Fruit fly (Drosophila melanogaster) whole organism, embryonic: ENCODE results near the gene CG15343.

Source experiments
- Adf1 ChIP-seq: fragments of 200-800 bp; sonication (Bioruptor generic); IDR thresholded peaks from 2 replicates; pipeline ENCODE4 v1.3.6; 2022; ENCODE audit warnings: missing biosample characterization, missing genetic modification characterization
- CG10366 ChIP-seq: fragments of 200-800 bp; sonication (Bioruptor generic); IDR thresholded peaks from 2 replicates; pipeline ENCODE4 v1.3.6; 2022; ENCODE audit warnings: missing biosample characterization, missing genetic modification characterization
- CG11398 ChIP-seq: fragments of 200-800 bp; sonication (Bioruptor generic); optimal IDR thresholded peaks from 2 replicates; lab custom pipeline; 2016; ENCODE audit warnings: missing biosample characterization, missing genetic modification characterization
- CG12744 ChIP-seq: fragments of 200-800 bp; sonication (Bioruptor generic); optimal IDR thresholded peaks from 2 replicates; lab custom pipeline; 2016; ENCODE audit warnings: missing biosample characterization, missing genetic modification characterization
- CG15011 ChIP-seq: fragments of 200-800 bp; sonication (Bioruptor generic); optimal IDR thresholded peaks from 3 replicates; lab custom pipeline; 2018; ENCODE audit warnings: missing biosample characterization, mild to moderate bottlenecking, missing genetic modification characterization
- CG1529 ChIP-seq: fragments of 200-800 bp; sonication (Bioruptor generic); optimal IDR thresholded peaks from 3 replicates; lab custom pipeline; 2018; ENCODE audit warnings: missing biosample characterization, missing genetic modification characterization
- CG1647 ChIP-seq: fragments of 200-800 bp; sonication (Bioruptor generic); optimal IDR thresholded peaks from 3 replicates; lab custom pipeline; 2016; ENCODE audit warnings: missing biosample characterization, missing genetic modification characterization
- CG16813 ChIP-seq: fragments of 200-800 bp; sonication (Bioruptor generic); IDR thresholded peaks from 3 replicates; pipeline ENCODE4 v1.3.6; 2022; ENCODE audit warnings: missing biosample characterization, missing genetic modification characterization; ENCODE audit not compliant: partially characterized antibody
- CG17359 ChIP-seq: fragments of 200-800 bp; sonication (Bioruptor generic); optimal IDR thresholded peaks from 3 replicates; lab custom pipeline; 2018; ENCODE audit warnings: missing biosample characterization, mild to moderate bottlenecking, missing genetic modification characterization, moderate library complexity
- CG18476 ChIP-seq: fragments of 200-800 bp; sonication (Bioruptor generic); optimal IDR thresholded peaks from 2 replicates; lab custom pipeline; 2016; ENCODE audit warnings: missing biosample characterization, mild to moderate bottlenecking, missing genetic modification characterization
- CG18619 ChIP-seq: fragments of 200-800 bp; sonication (Bioruptor generic); optimal IDR thresholded peaks from 3 replicates; lab custom pipeline; 2017; ENCODE audit warnings: missing biosample characterization, mild to moderate bottlenecking, missing genetic modification characterization
- CG2875 ChIP-seq: fragments of 200-800 bp; sonication (Bioruptor generic); optimal IDR thresholded peaks from 2 replicates; lab custom pipeline; 2017; ENCODE audit warnings: missing biosample characterization, mild to moderate bottlenecking, missing genetic modification characterization, missing genetic modification reagents
- CG32532 ChIP-seq: fragments of 200-800 bp; sonication (Bioruptor generic); IDR thresholded peaks from 2 replicates; pipeline ENCODE4 v1.3.6; 2022; ENCODE audit warnings: missing biosample characterization, missing genetic modification characterization
- CG3407 ChIP-seq: fragments of 200-800 bp; sonication (Bioruptor generic); optimal IDR thresholded peaks from 2 replicates; lab custom pipeline; 2018; ENCODE audit warnings: missing biosample characterization, mild to moderate bottlenecking, missing genetic modification characterization
- CG4707 ChIP-seq: fragments of 200-800 bp; sonication (Bioruptor generic); optimal IDR thresholded peaks from 2 replicates; lab custom pipeline; 2018; ENCODE audit warnings: missing biosample characterization, mild to moderate bottlenecking, missing genetic modification characterization, moderate library complexity
- CG5953 ChIP-seq: fragments of 200-800 bp; sonication (Bioruptor generic); IDR thresholded peaks from 2 replicates; pipeline ENCODE4 v1.3.6; 2022; ENCODE audit warnings: missing biosample characterization, missing genetic modification characterization
- CG6254 ChIP-seq: fragments of 200-800 bp; sonication (Bioruptor generic); optimal IDR thresholded peaks from 3 replicates; lab custom pipeline; 2017; ENCODE audit warnings: mild to moderate bottlenecking, missing biosample characterization, missing genetic modification reagents, missing genetic modification characterization
- CG7928 ChIP-seq: fragments of 200-800 bp; sonication (Bioruptor generic); optimal IDR thresholded peaks from 2 replicates; lab custom pipeline; 2017; ENCODE audit warnings: missing biosample characterization, mild to moderate bottlenecking, missing genetic modification characterization
- CG8388 ChIP-seq: fragments of 200-800 bp; sonication (Bioruptor generic); optimal IDR thresholded peaks from 2 replicates; lab custom pipeline; 2019; ENCODE audit warnings: missing biosample characterization, mild to moderate bottlenecking, missing genetic modification characterization, moderate library complexity
- CG9609 ChIP-seq: fragments of 200-800 bp; sonication (Bioruptor generic); optimal IDR thresholded peaks from 3 replicates; lab custom pipeline; 2016; ENCODE audit warnings: missing biosample characterization, missing genetic modification characterization
- CG9727 ChIP-seq: fragments of 200-800 bp; sonication (Bioruptor generic); optimal IDR thresholded peaks from 3 replicates; lab custom pipeline; 2017; ENCODE audit warnings: missing biosample characterization, mild to moderate bottlenecking, missing genetic modification characterization
- E2f2 ChIP-seq: fragments of 200-800 bp; sonication (Bioruptor generic); IDR thresholded peaks from 2 replicates; pipeline ENCODE4 v1.3.6; 2022; ENCODE audit warnings: missing biosample characterization, missing genetic modification characterization
- ERR ChIP-seq: fragments of 200-800 bp; sonication (Bioruptor generic); optimal IDR thresholded peaks from 2 replicates; lab custom pipeline; 2016; ENCODE audit warnings: missing biosample characterization, missing genetic modification characterization
- Elba2 ChIP-seq: fragments of 200-800 bp; sonication (Bioruptor generic); optimal IDR thresholded peaks from 3 replicates; lab custom pipeline; 2016; ENCODE audit warnings: missing biosample characterization, missing genetic modification characterization
- Hr39 ChIP-seq: fragments of >200 bp; optimal IDR thresholded peaks from 2 replicates; lab custom pipeline; 2017
- Kr ChIP-seq: fragments of 200-800 bp; sonication (Bioruptor generic); optimal IDR thresholded peaks from 2 replicates; lab custom pipeline; 2017; ENCODE audit warnings: missing biosample characterization, mild to moderate bottlenecking, missing genetic modification characterization
- MTF-1 ChIP-seq: fragments of 200-800 bp; sonication (Bioruptor generic); optimal IDR thresholded peaks from 2 replicates; lab custom pipeline; 2018; ENCODE audit warnings: missing biosample characterization, mild to moderate bottlenecking, missing genetic modification characterization, borderline replicate concordance
- Max ChIP-seq: fragments of 200-800 bp; sonication (Bioruptor generic); optimal IDR thresholded peaks from 2 replicates; lab custom pipeline; 2016; ENCODE audit warnings: missing biosample characterization, mild to moderate bottlenecking, missing genetic modification characterization
- Med ChIP-seq: fragments of 200-800 bp; sonication (Bioruptor generic); peaks from one replicate; lab custom pipeline; 2016; ENCODE audit warnings: missing biosample characterization, missing genetic modification characterization, mild to moderate bottlenecking, inconsistent platforms, moderate library complexity
- Mes4 ChIP-seq: fragments of 200-800 bp; sonication (Bioruptor generic); optimal IDR thresholded peaks from 2 replicates; lab custom pipeline; 2016; ENCODE audit warnings: missing biosample characterization, missing genetic modification characterization
- Mrtf ChIP-seq: fragments of 200-800 bp; sonication (Bioruptor generic); IDR thresholded peaks from 3 replicates; pipeline ENCODE4 v1.3.6; 2022; ENCODE audit warnings: missing biosample characterization, missing genetic modification characterization
- NFAT ChIP-seq: fragments of 200-800 bp; sonication (Bioruptor generic); IDR thresholded peaks from 2 replicates; pipeline ENCODE4 v1.3.6; 2022; ENCODE audit warnings: missing biosample characterization, missing genetic modification characterization
- Nf-YA ChIP-seq: fragments of 200-800 bp; sonication (Bioruptor generic); IDR thresholded peaks from 2 replicates; pipeline ENCODE4 v1.3.6; 2022; ENCODE audit warnings: missing biosample characterization, missing genetic modification characterization
- Rx ChIP-seq: fragments of 200-800 bp; sonication (Bioruptor generic); IDR thresholded peaks from 2 replicates; pipeline ENCODE4 v1.3.6; 2022; ENCODE audit warnings: missing biosample characterization, missing genetic modification characterization
- Ssrp ChIP-seq: fragments of 200-800 bp; sonication (Bioruptor generic); optimal IDR thresholded peaks from 2 replicates; lab custom pipeline; 2018; ENCODE audit warnings: missing biosample characterization, mild to moderate bottlenecking, missing genetic modification characterization, moderate library complexity
- aop ChIP-seq: fragments of 200-800 bp; sonication (Bioruptor generic); IDR thresholded peaks from 2 replicates; pipeline ENCODE4 v1.3.6; 2022; ENCODE audit warnings: missing biosample characterization, missing genetic modification characterization
- az2 ChIP-seq: fragments of 200-800 bp; sonication (Bioruptor generic); optimal IDR thresholded peaks from 3 replicates; lab custom pipeline; 2016; ENCODE audit warnings: missing biosample characterization, missing genetic modification characterization
- cato ChIP-seq: fragments of 200-800 bp; sonication (Bioruptor generic); optimal IDR thresholded peaks from 2 replicates; lab custom pipeline; 2016; ENCODE audit warnings: missing biosample characterization, missing genetic modification characterization, borderline replicate concordance
- crp ChIP-seq, 2 experiments: fragments of 200-800 bp; sonication (Bioruptor generic); optimal IDR thresholded peaks; 2 replicates in 1 of 2; 3 replicates in 1 of 2; lab custom pipeline; 2017; ENCODE audit warnings: missing biosample characterization in 2 of 2, missing genetic modification characterization in 2 of 2, mild to moderate bottlenecking in 1 of 2, moderate library complexity in 1 of 2
- eve ChIP-seq, 2 experiments: fragments of >200 bp; optimal IDR thresholded peaks; 2 replicates each; lab custom pipeline; 2017; ENCODE audit warnings: missing biosample characterization in 2 of 2, missing genetic modification characterization in 2 of 2
- gsb ChIP-seq: fragments of 200-800 bp; sonication (Bioruptor generic); IDR thresholded peaks from 2 replicates; pipeline ENCODE4 v1.3.6; 2022; ENCODE audit warnings: missing biosample characterization, missing genetic modification characterization
- her ChIP-seq: fragments of 200-800 bp; sonication (Bioruptor generic); optimal IDR thresholded peaks from 2 replicates; lab custom pipeline; 2016; ENCODE audit warnings: missing biosample characterization, missing genetic modification characterization
- hkb ChIP-seq, 2 experiments: fragments of 200-800 bp in 1 of 2; fragments of >200 bp in 1 of 2; sonication (Bioruptor generic) in 1 of 2; IDR thresholded peaks in 1 of 2; optimal IDR thresholded peaks in 1 of 2; 2 replicates each; pipeline versions ENCODE4 v1.3.6 to Lab custom; 2017 to 2022; ENCODE audit warnings: missing biosample characterization in 1 of 2, missing genetic modification characterization in 1 of 2
- lov ChIP-seq, 2 experiments: fragments of 200-800 bp in 1 of 2; fragments of >200 bp in 1 of 2; sonication (Bioruptor generic) in 1 of 2; IDR thresholded peaks in 1 of 2; optimal IDR thresholded peaks in 1 of 2; 2 replicates in 1 of 2; 3 replicates in 1 of 2; pipeline versions ENCODE4 v1.3.6 to Lab custom; 2017 to 2022; ENCODE audit warnings: missing biosample characterization in 1 of 2, missing genetic modification characterization in 1 of 2
- nau ChIP-seq: fragments of 200-800 bp; sonication (Bioruptor generic); optimal IDR thresholded peaks from 3 replicates; lab custom pipeline; 2017; ENCODE audit warnings: missing biosample characterization, mild to moderate bottlenecking, missing genetic modification characterization, missing genetic modification reagents
- pnt ChIP-seq: fragments of 200-800 bp; sonication (Bioruptor generic); optimal IDR thresholded peaks from 3 replicates; lab custom pipeline; 2016; ENCODE audit warnings: missing biosample characterization, missing genetic modification characterization
- ssp ChIP-seq: fragments of 200-800 bp; sonication (Bioruptor generic); IDR thresholded peaks from 2 replicates; pipeline ENCODE4 v1.3.6; 2022; ENCODE audit warnings: missing biosample characterization, missing genetic modification characterization
- tio ChIP-seq: fragments of 200-800 bp; sonication (Bioruptor generic); optimal IDR thresholded peaks from 2 replicates; lab custom pipeline; 2017; ENCODE audit warnings: missing biosample characterization, missing genetic modification characterization, inconsistent platforms
- vnd ChIP-seq: fragments of 200-800 bp; sonication (Bioruptor generic); IDR thresholded peaks from 3 replicates; pipeline ENCODE4 v1.3.6; 2022; ENCODE audit warnings: missing biosample characterization, missing genetic modification characterization; ENCODE audit not compliant: partially characterized antibody
- wor ChIP-seq: fragments of 200-800 bp; sonication (Bioruptor generic); IDR thresholded peaks from 2 replicates; pipeline ENCODE4 v1.3.6; 2022; ENCODE audit warnings: missing biosample characterization, missing genetic modification characterization
- zen2 ChIP-seq: fragments of 200-800 bp; sonication (Bioruptor generic); IDR thresholded peaks from 3 replicates; pipeline ENCODE4 v1.3.6; 2022; ENCODE audit warnings: missing biosample characterization, missing genetic modification characterization; ENCODE audit not compliant: partially characterized antibody

CG15343 gene

DNA sequence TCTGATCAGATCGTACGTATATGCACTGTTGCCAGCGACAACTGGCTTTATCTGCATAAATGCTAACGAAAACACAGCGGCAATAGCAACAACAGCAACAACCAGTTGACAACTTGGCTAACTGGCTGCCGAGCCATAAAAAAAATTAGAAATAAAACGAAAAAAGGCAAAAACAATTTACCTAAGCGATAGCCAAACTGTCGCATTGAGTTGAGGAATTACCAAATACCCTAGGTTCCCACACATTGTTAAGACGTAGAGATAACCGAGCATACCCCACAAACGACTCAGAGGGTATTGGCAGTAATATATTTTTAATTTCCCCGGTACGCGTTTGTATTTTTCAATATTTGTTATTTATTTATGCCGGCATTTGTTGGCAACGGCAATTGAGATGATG, 40.4 kb downstream of the CG15343 start (continued):
- TF ChIP-seq CG7928 (GFP tag; lab: Kevin White, UChicago) (no peak), wor (GFP tag; lab: Robert Waterston, UW) (no peak), CG9609 (GFP tag; lab: Kevin White, UChicago) (no peak), Nf-YA (no peak), Mrtf (GFP tag; lab: Robert Waterston, UW) (no peak), ssp (no peak), eve (GFP tag; optimal IDR thresholded peaks at IDR 0.05; lab: Kevin White, UChicago) (no peak), aop (GFP tag; lab: Robert Waterston, UW) (no peak), Rx (GFP tag; lab: Robert Waterston, UW) (no peak), lov (optimal IDR thresholded peaks at IDR 0.05; lab: Kevin White, UChicago) (no peak), lov (GFP tag; IDR thresholded peaks at IDR 0.05; lab: Robert Waterston, UW) (no peak), Max (GFP tag; lab: Kevin White, UChicago) (no peak), zen2 (no peak), CG1529 (GFP tag; lab: Kevin White, UChicago) (no peak), pnt (GFP tag; lab: Kevin White, UChicago) (no peak), az2 (GFP tag; lab: Kevin White, UChicago) (no peak), CG11398 (GFP tag; lab: Kevin White, UChicago) (no peak), CG8388 (GFP tag; lab: Kevin White, UChicago) (no peak), hkb (optimal IDR thresholded peaks at IDR 0.05; lab: Kevin White, UChicago) (no peak), hkb (GFP tag; IDR thresholded peaks at IDR 0.05; lab: Robert Waterston, UW) (0 out of 2 replicates have a peak, but pooled peaks have one; percentile 16), Hr39 (lab: Kevin White, UChicago) (no peak), CG32532 (GFP tag; lab: Robert Waterston, UW) (peak; percentile 58), nau (no peak), E2f2 (GFP tag; lab: Robert Waterston, UW) (no peak), Med (GFP tag; lab: Kevin White, UChicago) (peak; percentile 89), Kr (no peak), CG17359 (tag; lab: Kevin White, UChicago) (no peak), ERR (GFP tag; lab: Kevin White, UChicago) (no peak), CG4707 (GFP tag; lab: Kevin White, UChicago) (no peak), Elba2 (GFP tag; lab: Kevin White, UChicago) (no peak), CG6254 (GFP tag; lab: Kevin White, UChicago) (no peak), CG3407 (GFP tag; lab: Kevin White, UChicago) (no peak), vnd (no peak), Adf1 (peak; percentile 55; the same call in 1 of the 2 replicates), tio (GFP tag; lab: Kevin White, UChicago) (no peak), CG15011 (GFP tag; lab: Kevin White, UChicago) (no peak), NFAT (peak; percentile 37; the same call in 1 of the 2 replicates), gsb (no peak), CG9727 (GFP tag; lab: Kevin White, UChicago) (peak; percentile 10), MTF-1 (GFP tag; lab: Kevin White, UChicago) (no peak), Mes4 (GFP tag; lab: Kevin White, UChicago) (no peak), CG18476 (GFP tag; lab: Kevin White, UChicago) (no peak), CG2875 (GFP tag; lab: Kevin White, UChicago) (no peak), CG10366 (GFP tag; lab: Robert Waterston, UW) (no peak), CG18619 (GFP tag; lab: Kevin White, UChicago) (peak; percentile 15), CG12744 (no peak), cato (GFP tag; lab: Kevin White, UChicago) (no peak), CG5953 (GFP tag; lab: Robert Waterston, UW) (no peak), crp (GFP tag; optimal IDR thresholded peaks at IDR 0.05; lab: Kevin White, UChicago) (no peak), CG16813 (no peak), Ssrp (no peak), her (GFP tag; lab: Kevin White, UChicago) (peak; percentile 45), CG1647 (no peak)
